Worm (Caenorhabditis elegans) whole organism, late embryonic: ENCODE results near the gene ufc-1.
A peak's percentile ranks its signal among the peaks of the same experiment; 100 is the strongest.

ENCODE experiments used
- F13H6.1 ChIP-seq: sonication (generic microtip); optimal IDR thresholded peaks from 2 replicates; lab custom pipeline; 2016; ENCODE audit warnings: missing genetic modification characterization, missing compliant biosample characterization
- K02D7.2 ChIP-seq: sonication (generic microtip); optimal IDR thresholded peaks from 2 replicates; lab custom pipeline; 2017; ENCODE audit warnings: mild to moderate bottlenecking, missing genetic modification characterization, missing compliant biosample characterization
- T23F11.4 ChIP-seq: fragments of 200-800 bp; sonication (Bioruptor generic); optimal IDR thresholded peaks from 2 replicates; lab custom pipeline; 2018; ENCODE audit warnings: mild to moderate bottlenecking, missing genetic modification characterization, missing compliant biosample characterization
- ahr-1 ChIP-seq: sonication (generic microtip); optimal IDR thresholded peaks from 2 replicates; lab custom pipeline; 2016; ENCODE audit warnings: missing genetic modification characterization, missing compliant biosample characterization
- ceh-14 ChIP-seq: sonication (generic microtip); optimal IDR thresholded peaks from 2 replicates; lab custom pipeline; 2016; ENCODE audit warnings: missing genotype, missing genetic modification characterization, missing compliant biosample characterization
- ceh-18 ChIP-seq: sonication (generic microtip); optimal IDR thresholded peaks from 2 replicates; lab custom pipeline; 2016; ENCODE audit warnings: missing genetic modification characterization, missing compliant biosample characterization
- ceh-19 ChIP-seq: fragments of 200-800 bp; sonication (Bioruptor generic); optimal IDR thresholded peaks from 2 replicates; lab custom pipeline; 2018; ENCODE audit warnings: mild to moderate bottlenecking, missing genetic modification characterization, missing compliant biosample characterization
- ceh-24 ChIP-seq: sonication (generic microtip); optimal IDR thresholded peaks from 2 replicates; lab custom pipeline; 2016; ENCODE audit warnings: mild to moderate bottlenecking, missing genetic modification characterization, missing compliant biosample characterization
- ceh-31 ChIP-seq: sonication (generic microtip); optimal IDR thresholded peaks from 2 replicates; lab custom pipeline; 2016; ENCODE audit warnings: missing genetic modification characterization, missing compliant biosample characterization
- ceh-48 ChIP-seq: sonication (generic microtip); optimal IDR thresholded peaks from 2 replicates; lab custom pipeline; 2016; ENCODE audit warnings: missing genetic modification characterization, inconsistent platforms, missing compliant biosample characterization
- che-1 ChIP-seq: sonication (generic microtip); optimal IDR thresholded peaks from 2 replicates; lab custom pipeline; 2016; ENCODE audit warnings: mild to moderate bottlenecking, missing genetic modification characterization, missing compliant biosample characterization
- dmd-4 ChIP-seq: sonication (generic microtip); optimal IDR thresholded peaks from 2 replicates; lab custom pipeline; 2016; ENCODE audit warnings: borderline replicate concordance, missing genetic modification characterization, missing compliant biosample characterization
- dve-1 ChIP-seq: sonication (generic microtip); optimal IDR thresholded peaks from 2 replicates; lab custom pipeline; 2017; ENCODE audit warnings: antibody characterized with exemption, mild to moderate bottlenecking, missing genetic modification characterization, missing compliant biosample characterization
- elt-2 ChIP-seq: sonication (generic microtip); optimal IDR thresholded peaks from 2 replicates; lab custom pipeline; 2016; ENCODE audit warnings: missing genetic modification reagents, missing genetic modification characterization, missing compliant biosample characterization
- elt-4 ChIP-seq: sonication (generic microtip); optimal IDR thresholded peaks from 2 replicates; lab custom pipeline; 2016; ENCODE audit warnings: missing genetic modification characterization, missing compliant biosample characterization
- ets-4 ChIP-seq: sonication (generic microtip); optimal IDR thresholded peaks from 2 replicates; lab custom pipeline; 2016; ENCODE audit warnings: missing genetic modification characterization, missing compliant biosample characterization
- eyg-1 ChIP-seq: sonication (generic microtip); optimal IDR thresholded peaks from 2 replicates; lab custom pipeline; 2016; ENCODE audit warnings: missing genotype, missing genetic modification characterization, missing compliant biosample characterization
- fax-1 ChIP-seq: sonication (generic microtip); optimal IDR thresholded peaks from 2 replicates; lab custom pipeline; 2016; ENCODE audit warnings: missing genotype, missing genetic modification characterization, missing compliant biosample characterization
- fkh-6 ChIP-seq: sonication (generic microtip); optimal IDR thresholded peaks from 2 replicates; lab custom pipeline; 2016; ENCODE audit warnings: missing genetic modification characterization, missing compliant biosample characterization
- gmeb-2 ChIP-seq: sonication (generic microtip); optimal IDR thresholded peaks from 2 replicates; lab custom pipeline; 2016; ENCODE audit warnings: missing genetic modification characterization, inconsistent platforms, missing compliant biosample characterization
- hlh-30 ChIP-seq: sonication (generic microtip); optimal IDR thresholded peaks from 2 replicates; lab custom pipeline; 2017; ENCODE audit warnings: antibody characterized with exemption, missing genetic modification characterization, missing compliant biosample characterization; ENCODE audit not compliant: insufficient read depth
- lin-11 ChIP-seq: fragments of 200-800 bp; sonication (Bioruptor generic); optimal IDR thresholded peaks from 2 replicates; lab custom pipeline; 2018; ENCODE audit warnings: mild to moderate bottlenecking, missing genetic modification characterization, missing compliant biosample characterization
- madf-2 ChIP-seq: sonication (generic microtip); optimal IDR thresholded peaks from 2 replicates; lab custom pipeline; 2017; ENCODE audit warnings: missing genetic modification characterization, missing compliant biosample characterization
- nfya-1 ChIP-seq: sonication (generic microtip); optimal IDR thresholded peaks from 2 replicates; lab custom pipeline; 2017; ENCODE audit warnings: missing genetic modification characterization, mild to moderate bottlenecking, missing compliant biosample characterization, antibody characterized with exemption, moderate library complexity
- nhr-11 ChIP-seq: fragments of 150-350 bp; optimal IDR thresholded peaks from 2 replicates; lab custom pipeline; 2014; ENCODE audit warnings: missing biosample characterization, missing genetic modification characterization
- odd-2 ChIP-seq: sonication (generic microtip); optimal IDR thresholded peaks from 2 replicates; lab custom pipeline; 2017; ENCODE audit warnings: antibody characterized with exemption, mild to moderate bottlenecking, missing genetic modification characterization, missing compliant biosample characterization
- pat-9 ChIP-seq: fragments of 200-800 bp; sonication (Bioruptor generic); optimal IDR thresholded peaks from 2 replicates; lab custom pipeline; 2018; ENCODE audit warnings: mild to moderate bottlenecking, missing genetic modification characterization, moderate library complexity, missing compliant biosample characterization
- pha-2 ChIP-seq: sonication (generic microtip); optimal IDR thresholded peaks from 2 replicates; lab custom pipeline; 2017; ENCODE audit warnings: mild to moderate bottlenecking, missing genetic modification characterization, missing compliant biosample characterization
- ref-2 ChIP-seq: sonication (generic microtip); optimal IDR thresholded peaks from 2 replicates; lab custom pipeline; 2016; ENCODE audit warnings: missing genetic modification characterization, missing compliant biosample characterization
- sox-4 ChIP-seq: sonication (generic microtip); optimal IDR thresholded peaks from 2 replicates; lab custom pipeline; 2017; ENCODE audit warnings: mild to moderate bottlenecking, missing genetic modification characterization, inconsistent platforms, missing compliant biosample characterization
- tbx-2 ChIP-seq: sonication (generic microtip); optimal IDR thresholded peaks from 2 replicates; lab custom pipeline; 2016; ENCODE audit warnings: missing genetic modification characterization, missing compliant biosample characterization
- unc-42 ChIP-seq: sonication (generic microtip); optimal IDR thresholded peaks from 2 replicates; lab custom pipeline; 2016; ENCODE audit warnings: missing genotype, missing genetic modification characterization, missing compliant biosample characterization
- unc-55 ChIP-seq: sonication (generic microtip); optimal IDR thresholded peaks from 2 replicates; lab custom pipeline; 2017; ENCODE audit warnings: missing biosample characterization, missing genetic modification reagents, missing genetic modification characterization

ufc-1 gene

DNA sequence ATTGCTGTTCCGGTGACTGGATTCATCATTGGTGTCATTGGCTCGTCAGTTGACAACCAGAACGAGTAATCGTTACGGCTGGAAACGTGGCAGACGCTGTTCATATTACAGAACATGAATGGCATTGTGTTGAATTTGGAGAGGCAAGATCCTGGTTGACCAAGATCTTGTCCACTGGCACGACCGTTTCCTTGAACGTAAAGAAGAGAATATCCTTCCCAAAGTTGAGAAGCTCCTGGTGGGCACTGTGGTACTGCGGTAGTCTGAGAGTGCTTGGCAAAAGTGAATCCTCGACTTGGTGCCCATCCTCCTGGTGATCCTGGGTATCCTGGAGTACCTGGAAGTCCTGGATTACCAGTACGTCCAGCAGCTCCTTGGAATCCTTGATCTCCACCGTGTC lies 6.7 kb downstream of the ufc-1 start:
- no peak for TF ChIP-seq ceh-24 (tag; lab: Kevin White, UChicago)
- TF ChIP-seq gmeb-2 (tag; lab: Kevin White, UChicago) = no peak
- no peak for TF ChIP-seq ceh-31 (tag; lab: Kevin White, UChicago)
- TF ChIP-seq pha-2 (tag; lab: Kevin White, UChicago) = no peak
- TF ChIP-seq K02D7.2 (tag; lab: Kevin White, UChicago) = no peak
- no peak for TF ChIP-seq ref-2 (tag; lab: Kevin White, UChicago)
- no peak for TF ChIP-seq lin-11 (tag; lab: Kevin White, UChicago)
- no peak for TF ChIP-seq ceh-19 (GFP tag; lab: Kevin White, UChicago)

DNA sequence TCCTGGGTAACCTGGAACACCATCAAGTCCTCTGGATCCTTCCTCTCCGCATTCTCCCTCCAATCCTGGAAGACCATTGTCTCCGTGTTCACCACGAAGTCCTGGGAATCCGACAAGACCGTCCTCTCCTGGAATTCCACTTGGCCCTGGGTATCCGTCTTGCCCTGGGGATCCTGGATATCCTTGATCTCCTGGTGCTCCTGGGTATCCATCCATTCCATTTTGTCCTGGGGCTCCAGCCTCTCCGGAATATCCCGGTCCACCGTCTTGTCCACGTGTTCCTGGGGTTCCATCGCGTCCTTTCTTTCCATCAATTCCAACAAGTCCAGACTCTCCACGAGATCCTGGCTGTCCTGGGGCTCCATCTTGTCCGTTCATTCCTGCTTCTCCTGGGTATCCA lies 8.7 kb downstream of the ufc-1 start:
- TF ChIP-seq ceh-19 (GFP tag; lab: Kevin White, UChicago) (no peak), fkh-6 (tag; lab: Kevin White, UChicago) (no peak), madf-2 (tag; lab: Kevin White, UChicago) (no peak), ceh-14 (tag; lab: Kevin White, UChicago) (no peak), dve-1 (tag; lab: Kevin White, UChicago) (no peak), elt-4 (tag; lab: Kevin White, UChicago) (no peak), ahr-1 (no peak), nfya-1 (tag; lab: Kevin White, UChicago) (no peak), dmd-4 (tag; lab: Kevin White, UChicago) (no peak)

DNA sequence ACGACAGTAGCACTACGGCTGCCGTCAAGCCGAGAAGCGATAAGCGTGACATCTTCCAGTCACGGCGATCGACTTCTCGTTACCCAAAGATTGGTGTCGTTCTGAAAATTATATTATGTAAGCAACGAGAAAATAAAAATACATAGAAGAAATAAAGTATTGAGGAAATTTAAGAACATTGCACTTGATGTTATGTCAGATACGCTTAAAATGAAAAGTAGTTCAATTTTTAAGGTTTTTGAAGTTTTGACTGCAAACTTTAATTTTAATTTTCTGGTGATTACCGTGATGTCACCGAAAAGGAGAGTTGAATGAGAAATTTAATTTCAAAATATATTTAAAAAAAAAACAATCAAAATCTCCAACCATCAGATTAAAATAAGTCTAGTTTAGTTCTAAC lies 13.0 kb downstream of the ufc-1 start, which contains the start of gene emb-9:
TSS of gene emb-9 (minus strand) at position 101 of the 400 bp plus-strand sequence.
- no peak for TF ChIP-seq elt-2 (tag; lab: Kevin White, UChicago)
- TF ChIP-seq fax-1 (tag; lab: Kevin White, UChicago) = no peak
- no peak for TF ChIP-seq ceh-18
- TF ChIP-seq unc-42 (tag; lab: Kevin White, UChicago) = no peak
- TF ChIP-seq hlh-30 (tag; lab: Kevin White, UChicago) = no peak
- no peak for TF ChIP-seq sox-4 (tag; lab: Kevin White, UChicago)
- no peak for TF ChIP-seq eyg-1 (tag; lab: Kevin White, UChicago)
- TF ChIP-seq F13H6.1 (tag; lab: Kevin White, UChicago) = no peak
- TF ChIP-seq odd-2 (tag; lab: Kevin White, UChicago) = no peak
- no peak for TF ChIP-seq ceh-48 (tag; lab: Kevin White, UChicago)
- no peak for TF ChIP-seq tbx-2 (tag; lab: Kevin White, UChicago)
- no peak for TF ChIP-seq ets-4 (tag; lab: Kevin White, UChicago)

DNA sequence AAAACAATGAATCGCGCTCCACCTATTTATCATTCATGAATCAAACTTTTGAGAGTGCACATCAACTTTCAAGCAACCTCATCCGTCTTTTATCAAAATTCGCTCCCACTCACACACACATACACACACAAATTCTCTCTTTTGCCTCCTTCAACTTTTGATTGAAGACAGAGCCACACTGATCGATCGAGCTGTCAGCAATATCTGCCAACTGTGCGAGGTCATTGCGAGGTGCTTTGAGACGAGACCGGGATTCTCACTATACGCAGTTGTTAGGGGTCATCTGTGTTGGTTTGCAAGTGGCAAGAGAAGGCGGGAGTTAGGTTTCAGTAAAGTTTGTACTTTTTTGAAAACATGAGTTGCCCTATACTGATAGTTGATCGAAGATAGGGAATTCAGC lies 14.8 kb downstream of the ufc-1 start:
- no peak for TF ChIP-seq gmeb-2 (tag; lab: Kevin White, UChicago)
- peak; percentile 97 for TF ChIP-seq unc-55 (GFP tag; lab: Kevin White, UChicago)
- peak; percentile 1 for TF ChIP-seq ceh-18
- TF ChIP-seq, all 69 proteins: peak for 2

DNA sequence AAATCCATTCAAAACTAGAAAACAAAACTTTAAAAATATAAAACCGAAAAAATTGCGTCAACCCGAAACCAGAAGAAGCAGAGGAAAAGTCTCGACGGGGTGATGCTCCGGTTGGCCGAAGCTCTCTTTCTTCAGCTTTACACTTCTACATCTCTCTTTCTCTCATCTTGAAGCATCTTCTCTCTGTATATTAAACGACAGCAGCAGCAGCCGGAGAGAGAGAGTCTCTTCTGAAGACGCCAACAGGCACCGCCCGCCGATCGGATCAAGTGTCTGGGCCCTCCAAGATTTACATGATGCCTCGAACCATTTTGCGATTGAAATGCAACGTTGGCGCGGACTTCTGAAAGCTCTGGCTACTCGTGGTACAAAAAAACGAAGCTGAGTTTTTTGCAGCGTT lies 15.4 kb downstream of the ufc-1 start:
- no peak for TF ChIP-seq K02D7.2 (tag; lab: Kevin White, UChicago)
- no peak for TF ChIP-seq nhr-11 (tag; lab: Kevin White, UChicago)
- no peak for TF ChIP-seq pat-9 (tag; lab: Kevin White, UChicago)
- TF ChIP-seq fax-1 (tag; lab: Kevin White, UChicago) = no peak
- TF ChIP-seq ceh-14 (tag; lab: Kevin White, UChicago) = no peak
- TF ChIP-seq T23F11.4 (GFP tag; lab: Kevin White, UChicago) = no peak
- TF ChIP-seq che-1 (tag; lab: Kevin White, UChicago) = no peak
- TF ChIP-seq, all 69 proteins: peak for 0
